Fruit fly (Drosophila melanogaster) whole organism, adult: ENCODE data around the gene cl.

Experiments used
- CG11617 ChIP-seq: fragments of 200-800 bp; sonication (Bioruptor generic); optimal IDR thresholded peaks from 2 replicates; lab custom pipeline; 2017; ENCODE audit warnings: mild to moderate bottlenecking, missing biosample characterization, missing genetic modification reagents, missing genetic modification characterization
- CG12768 ChIP-seq: fragments of 200-800 bp; sonication (Bioruptor generic); optimal IDR thresholded peaks from 2 replicates; lab custom pipeline; 2017; ENCODE audit warnings: missing biosample characterization, missing genetic modification characterization, mild to moderate bottlenecking, moderate library complexity, missing genetic modification reagents
- CG5204 ChIP-seq: fragments of 200-800 bp; sonication (Bioruptor generic); optimal IDR thresholded peaks from 2 replicates; lab custom pipeline; 2016; ENCODE audit warnings: missing biosample characterization, missing genetic modification characterization
- Hr96 ChIP-seq: fragments of 200-800 bp; sonication (Bioruptor generic); optimal IDR thresholded peaks from 2 replicates; lab custom pipeline; 2016; ENCODE audit warnings: missing biosample characterization, missing genetic modification characterization
- cic ChIP-seq: fragments of 200-800 bp; sonication (Bioruptor generic); optimal IDR thresholded peaks from 2 replicates; lab custom pipeline; 2017; ENCODE audit warnings: missing biosample characterization, mild to moderate bottlenecking, missing genetic modification characterization, moderate library complexity
- ovo ChIP-seq: fragments of 200-800 bp; sonication (Bioruptor generic); optimal IDR thresholded peaks from 2 replicates; lab custom pipeline; 2016; ENCODE audit warnings: missing biosample characterization, missing genetic modification characterization
- toe ChIP-seq: fragments of 200-800 bp; sonication (Bioruptor generic); optimal IDR thresholded peaks from 2 replicates; lab custom pipeline; 2016; ENCODE audit warnings: missing biosample characterization, missing genetic modification characterization

dm6 chr2L:5550735-5551134, 30.8 kb downstream of the cl start, which contains the start of gene CG14014:
- TF ChIP-seq cic (GFP tag; lab: Kevin White, UChicago) (no peak), ovo (GFP tag; lab: Kevin White, UChicago) (no peak), CG11617 (GFP tag; lab: Kevin White, UChicago) (no peak), CG12768 (GFP tag; lab: Kevin White, UChicago) (no peak), toe (GFP tag; lab: Kevin White, UChicago) (no peak), Hr96 (GFP tag; lab: Kevin White, UChicago) (no peak), CG5204 (GFP tag; lab: Kevin White, UChicago) (no peak)
